Fruit fly (Drosophila melanogaster) whole organism, embryonic: Measurements from ENCODE around the gene TBC1D16.

ENCODE experiments used
- Adf1 ChIP-seq: fragments of 200-800 bp; sonication (Bioruptor generic); IDR thresholded peaks from 2 replicates; pipeline ENCODE4 v1.3.6; 2022; ENCODE audit warnings: missing biosample characterization, missing genetic modification characterization
- CG10431 ChIP-seq: fragments of 200-800 bp; sonication (Bioruptor generic); optimal IDR thresholded peaks from 3 replicates; lab custom pipeline; 2018; ENCODE audit warnings: missing biosample characterization, mild to moderate bottlenecking, missing genetic modification characterization
- CG11085 ChIP-seq: fragments of 200-800 bp; sonication (Bioruptor generic); IDR thresholded peaks from 2 replicates; pipeline ENCODE4 v1.3.6; 2022; ENCODE audit warnings: missing biosample characterization, missing genetic modification characterization
- CG11093 ChIP-seq: fragments of 200-800 bp; sonication (Bioruptor generic); IDR thresholded peaks from 3 replicates; pipeline ENCODE4 v1.3.6; 2022; ENCODE audit warnings: missing biosample characterization, missing genetic modification characterization
- CG11247 ChIP-seq: fragments of 200-800 bp; sonication (Bioruptor generic); IDR thresholded peaks from 2 replicates; pipeline ENCODE4 v1.3.6; 2022; ENCODE audit warnings: missing biosample characterization, missing genetic modification characterization
- CG11696 ChIP-seq: fragments of 200-800 bp; sonication (Bioruptor generic); IDR thresholded peaks from 2 replicates; pipeline ENCODE4 v1.3.6; 2022; ENCODE audit warnings: missing biosample characterization, missing genetic modification characterization
- CG12659 ChIP-seq: fragments of 200-800 bp; sonication (Bioruptor generic); optimal IDR thresholded peaks from 3 replicates; lab custom pipeline; 2017; ENCODE audit warnings: mild to moderate bottlenecking, missing biosample characterization, missing genetic modification reagents, missing genetic modification characterization
- CG13287 ChIP-seq: fragments of 200-800 bp; sonication (Bioruptor generic); IDR thresholded peaks from 2 replicates; pipeline ENCODE4 v1.3.6; 2022; ENCODE audit warnings: missing biosample characterization, missing genetic modification characterization; ENCODE audit not compliant: partially characterized antibody
- CG13775 ChIP-seq: fragments of 200-800 bp; sonication (Bioruptor generic); optimal IDR thresholded peaks from 3 replicates; lab custom pipeline; 2017; ENCODE audit warnings: missing biosample characterization, mild to moderate bottlenecking, missing genetic modification characterization
- CG15073 ChIP-seq: fragments of 200-800 bp; sonication (Bioruptor generic); optimal IDR thresholded peaks from 2 replicates; lab custom pipeline; 2016; ENCODE audit warnings: missing biosample characterization, missing genetic modification characterization
- CG17359 ChIP-seq: fragments of 200-800 bp; sonication (Bioruptor generic); optimal IDR thresholded peaks from 3 replicates; lab custom pipeline; 2018; ENCODE audit warnings: missing biosample characterization, mild to moderate bottlenecking, missing genetic modification characterization, moderate library complexity
- CG17912 ChIP-seq: fragments of 200-800 bp; sonication (Bioruptor generic); optimal IDR thresholded peaks from 2 replicates; lab custom pipeline; 2018; ENCODE audit warnings: missing biosample characterization, mild to moderate bottlenecking, missing genetic modification characterization
- CG18262 ChIP-seq: fragments of 200-800 bp; optimal IDR thresholded peaks from 3 replicates; lab custom pipeline; 2019; ENCODE audit warnings: missing biosample characterization, mild to moderate bottlenecking, missing genetic modification characterization, moderate library complexity
- CG2120 ChIP-seq: fragments of 200-800 bp; sonication (Bioruptor generic); optimal IDR thresholded peaks from 3 replicates; lab custom pipeline; 2016; ENCODE audit warnings: missing biosample characterization, missing genetic modification characterization
- CG2678 ChIP-seq: fragments of 200-800 bp; sonication (Bioruptor generic); optimal IDR thresholded peaks from 3 replicates; lab custom pipeline; 2019; ENCODE audit warnings: missing biosample characterization, mild to moderate bottlenecking, missing genetic modification characterization, moderate library complexity
- CG2875 ChIP-seq: fragments of 200-800 bp; sonication (Bioruptor generic); optimal IDR thresholded peaks from 2 replicates; lab custom pipeline; 2017; ENCODE audit warnings: missing biosample characterization, mild to moderate bottlenecking, missing genetic modification characterization, missing genetic modification reagents
- CG32767 ChIP-seq: fragments of 200-800 bp; sonication (Bioruptor generic); IDR thresholded peaks from 2 replicates; pipeline ENCODE4 v1.3.6; 2022; ENCODE audit warnings: missing biosample characterization, missing genetic modification characterization
- CG5180 ChIP-seq: fragments of 200-800 bp; sonication (Bioruptor generic); optimal IDR thresholded peaks from 3 replicates; lab custom pipeline; 2017; ENCODE audit warnings: missing biosample characterization, missing genetic modification characterization, mild to moderate bottlenecking, moderate library complexity, missing genetic modification reagents
- CG5245 ChIP-seq: fragments of 200-800 bp; sonication (Bioruptor generic); optimal IDR thresholded peaks from 3 replicates; lab custom pipeline; 2016; ENCODE audit warnings: missing biosample characterization, missing genetic modification characterization
- CG7745 ChIP-seq: fragments of 200-800 bp; sonication (Bioruptor generic); optimal IDR thresholded peaks from 2 replicates; lab custom pipeline; 2018; ENCODE audit warnings: missing biosample characterization, mild to moderate bottlenecking, missing genetic modification characterization, moderate library complexity
- CG7928 ChIP-seq: fragments of 200-800 bp; sonication (Bioruptor generic); optimal IDR thresholded peaks from 2 replicates; lab custom pipeline; 2017; ENCODE audit warnings: missing biosample characterization, mild to moderate bottlenecking, missing genetic modification characterization
- CHES-1-like ChIP-seq: fragments of 200-800 bp; sonication (Bioruptor generic); optimal IDR thresholded peaks from 2 replicates; lab custom pipeline; 2016; ENCODE audit warnings: missing biosample characterization, missing genetic modification characterization
- CTCF ChIP-seq: fragments of 200-800 bp; sonication (Bioruptor generic); optimal IDR thresholded peaks from 2 replicates; lab custom pipeline; 2017; ENCODE audit warnings: missing biosample characterization, mild to moderate bottlenecking, missing genetic modification characterization, moderate library complexity
- Gug ChIP-seq: fragments of 200-800 bp; sonication (Bioruptor generic); IDR thresholded peaks from 4 replicates; pipeline ENCODE4 v1.3.6; 2022; ENCODE audit warnings: missing biosample characterization, missing genetic modification characterization
- HLH4C ChIP-seq: fragments of 200-800 bp; sonication (Bioruptor generic); IDR thresholded peaks from 3 replicates; pipeline ENCODE4 v1.3.6; 2022; ENCODE audit warnings: missing biosample characterization, missing genetic modification characterization; ENCODE audit not compliant: partially characterized antibody
- HLHmδ ChIP-seq: fragments of 200-800 bp; sonication (Bioruptor generic); optimal IDR thresholded peaks from 2 replicates; lab custom pipeline; 2018; ENCODE audit warnings: missing biosample characterization, mild to moderate bottlenecking, missing genetic modification characterization, moderate library complexity
- HmgZ ChIP-seq: fragments of 200-800 bp; sonication (Bioruptor generic); optimal IDR thresholded peaks from 2 replicates; lab custom pipeline; 2018; ENCODE audit warnings: missing biosample characterization, mild to moderate bottlenecking, missing genetic modification characterization
- Hr51 ChIP-seq, 2 experiments: fragments of 200-800 bp; sonication (Bioruptor generic); optimal IDR thresholded peaks; 2 replicates in 1 of 2; 3 replicates in 1 of 2; lab custom pipeline; 2016 to 2018; ENCODE audit warnings: missing biosample characterization in 2 of 2, missing genetic modification characterization in 2 of 2, mild to moderate bottlenecking in 1 of 2, moderate library complexity in 1 of 2
- Meics ChIP-seq: fragments of 200-800 bp; sonication (Bioruptor generic); optimal IDR thresholded peaks from 2 replicates; lab custom pipeline; 2017; ENCODE audit warnings: missing biosample characterization, mild to moderate bottlenecking, missing genetic modification characterization
- Nf-YB ChIP-seq: fragments of 200-800 bp; sonication (Bioruptor generic); optimal IDR thresholded peaks from 3 replicates; lab custom pipeline; 2019; ENCODE audit warnings: missing biosample characterization, mild to moderate bottlenecking, missing genetic modification characterization, moderate library complexity
- Optix ChIP-seq: fragments of 200-800 bp; sonication (Bioruptor generic); IDR thresholded peaks from 3 replicates; pipeline ENCODE4 v1.3.6; 2022; ENCODE audit warnings: missing biosample characterization, missing genetic modification characterization
- Ptx1 ChIP-seq: fragments of 200-800 bp; sonication (Bioruptor generic); IDR thresholded peaks from 2 replicates; pipeline ENCODE4 v1.3.6; 2022; ENCODE audit warnings: missing biosample characterization, missing genetic modification characterization
- Vsx1 ChIP-seq: fragments of 200-800 bp; sonication (Bioruptor generic); optimal IDR thresholded peaks from 2 replicates; lab custom pipeline; 2017; ENCODE audit warnings: missing biosample characterization, mild to moderate bottlenecking, missing genetic modification characterization, missing genetic modification reagents
- amos ChIP-seq: fragments of 200-800 bp; sonication (Bioruptor generic); IDR thresholded peaks from 2 replicates; pipeline ENCODE4 v1.3.6; 2022; ENCODE audit warnings: missing biosample characterization, missing genetic modification characterization; ENCODE audit not compliant: partially characterized antibody
- caup ChIP-seq: fragments of 200-800 bp; sonication (Bioruptor generic); optimal IDR thresholded peaks from 3 replicates; lab custom pipeline; 2017; ENCODE audit warnings: missing biosample characterization, mild to moderate bottlenecking, missing genetic modification characterization, moderate library complexity; ENCODE audit not compliant: severe bottlenecking
- croc ChIP-seq: fragments of 200-800 bp; sonication (Bioruptor generic); conservative IDR thresholded peaks from 3 replicates; pipeline ENCODE4 v1.3.6; 2022; ENCODE audit warnings: missing biosample characterization, missing genetic modification characterization
- cwo ChIP-seq: fragments of 200-800 bp; sonication (Bioruptor generic); optimal IDR thresholded peaks from 3 replicates; lab custom pipeline; 2017; ENCODE audit warnings: missing biosample characterization, missing genetic modification characterization, mild to moderate bottlenecking, moderate library complexity, missing genetic modification reagents
- dmrt99B ChIP-seq: fragments of 200-800 bp; sonication (Bioruptor generic); optimal IDR thresholded peaks from 2 replicates; lab custom pipeline; 2018; ENCODE audit warnings: missing biosample characterization, mild to moderate bottlenecking, missing genetic modification characterization, moderate library complexity
- fd102C ChIP-seq: fragments of 200-800 bp; sonication (Bioruptor generic); optimal IDR thresholded peaks from 2 replicates; lab custom pipeline; 2018; ENCODE audit warnings: missing biosample characterization, mild to moderate bottlenecking, missing genetic modification characterization, moderate library complexity
- jumu ChIP-seq: fragments of 200-800 bp; sonication (Bioruptor generic); optimal IDR thresholded peaks from 3 replicates; lab custom pipeline; 2016; ENCODE audit warnings: missing biosample characterization, missing genetic modification characterization
- lab ChIP-seq: fragments of 200-800 bp; sonication (Bioruptor generic); optimal IDR thresholded peaks from 3 replicates; lab custom pipeline; 2017; ENCODE audit warnings: missing biosample characterization, missing genetic modification characterization, mild to moderate bottlenecking, moderate library complexity, missing genetic modification reagents
- nerfin-1 ChIP-seq: fragments of 200-800 bp; sonication (Bioruptor generic); optimal IDR thresholded peaks from 3 replicates; lab custom pipeline; 2019; ENCODE audit warnings: missing biosample characterization, mild to moderate bottlenecking, missing genetic modification characterization, moderate library complexity
- nerfin-2 ChIP-seq: fragments of 200-800 bp; sonication (Bioruptor generic); IDR thresholded peaks from 2 replicates; pipeline ENCODE4 v1.3.6; 2022; ENCODE audit warnings: missing biosample characterization, missing genetic modification characterization; ENCODE audit not compliant: partially characterized antibody
- odd ChIP-seq: fragments of 200-800 bp; sonication (Bioruptor generic); optimal IDR thresholded peaks from 2 replicates; lab custom pipeline; 2017; ENCODE audit warnings: missing biosample characterization, mild to moderate bottlenecking, missing genetic modification characterization
- ro ChIP-seq: fragments of 200-800 bp; sonication (Bioruptor generic); IDR thresholded peaks from 2 replicates; pipeline ENCODE4 v1.3.6; 2022; ENCODE audit warnings: missing biosample characterization, missing genetic modification characterization
- row ChIP-seq: fragments of 200-800 bp; sonication (Bioruptor generic); IDR thresholded peaks from 3 replicates; pipeline ENCODE4 v1.3.6; 2022; ENCODE audit warnings: missing biosample characterization, missing genetic modification characterization
- sc ChIP-seq, 3 experiments: fragments of >200 bp in 2 of 3; fragments of 200-800 bp in 1 of 3; sonication (Bioruptor generic) in 1 of 3; optimal IDR thresholded peaks; 2 replicates in 2 of 3; 3 replicates in 1 of 3; lab custom pipeline; 2017; ENCODE audit warnings: mild to moderate bottlenecking in 1 of 3, missing biosample characterization in 1 of 3, missing genetic modification characterization in 1 of 3, missing genetic modification reagents in 1 of 3
- sens-2 ChIP-seq: fragments of 200-800 bp; sonication (Bioruptor generic); IDR thresholded peaks from 2 replicates; pipeline ENCODE4 v1.3.6; 2022; ENCODE audit warnings: missing biosample characterization, missing genetic modification characterization
- slbo ChIP-seq: fragments of 200-800 bp; sonication (Bioruptor generic); IDR thresholded peaks from 2 replicates; pipeline ENCODE4 v1.3.6; 2022; ENCODE audit warnings: missing biosample characterization, missing genetic modification characterization
- sr ChIP-seq: fragments of 200-800 bp; sonication (Bioruptor generic); IDR thresholded peaks from 3 replicates; pipeline ENCODE4 v1.3.6; 2022; ENCODE audit warnings: missing biosample characterization, missing genetic modification characterization

The TBC1D16 gene

DNA sequence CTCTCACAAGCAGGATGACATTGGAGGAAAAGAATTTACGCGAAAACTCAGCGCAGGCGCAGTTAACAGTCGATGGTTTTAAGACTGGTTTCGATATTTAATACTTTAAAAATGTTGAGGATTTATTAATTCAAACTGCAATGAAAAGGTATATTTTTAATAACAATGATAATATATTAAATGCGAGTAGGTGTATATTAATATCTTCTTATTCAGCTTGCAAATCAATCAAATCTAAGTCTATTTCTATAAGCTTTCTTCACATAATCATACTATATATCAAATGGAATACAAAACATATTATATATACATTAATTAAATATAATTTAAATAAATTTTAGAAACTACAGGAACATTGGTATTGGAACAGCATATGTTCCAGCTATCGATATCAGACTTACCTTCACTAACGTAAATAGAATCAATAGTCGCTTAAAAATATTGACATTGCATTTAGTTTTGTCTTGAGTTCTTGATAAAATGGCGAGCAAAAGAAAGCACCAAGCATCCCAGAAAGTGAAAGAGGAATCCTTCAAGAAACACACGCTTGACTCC, at the start of gene TBC1D16, which contains the start of gene holn1 (continued):
- TF ChIP-seq lab (GFP tag; lab: Kevin White, UChicago) (no peak), CG32767 (GFP tag; lab: Robert Waterston, UW) (no peak), ro (GFP tag; lab: Robert Waterston, UW) (no peak), CG17359 (no peak), nerfin-2 (GFP tag; lab: Robert Waterston, UW) (no peak), sc (optimal IDR thresholded peaks at IDR 0.05; lab: Kevin White, UChicago) (no peak), sc (GFP tag; optimal IDR thresholded peaks at IDR 0.05; lab: Kevin White, UChicago) (no peak), CG5180 (GFP tag; lab: Kevin White, UChicago) (no peak), CG2678 (tag; lab: Kevin White, UChicago) (no peak), sr (GFP tag; lab: Robert Waterston, UW) (no peak), CG11093 (no peak), CG17912 (GFP tag; lab: Kevin White, UChicago) (no peak), Gug (GFP tag; lab: Robert Waterston, UW) (no peak), CG11085 (GFP tag; lab: Robert Waterston, UW) (no peak), row (GFP tag; lab: Robert Waterston, UW) (peak; percentile 55; the same call in 1 of the 3 replicates), CTCF (no peak), CG10431 (GFP tag; lab: Kevin White, UChicago) (no peak), Vsx1 (no peak), odd (GFP tag; lab: Kevin White, UChicago) (no peak), jumu (GFP tag; lab: Kevin White, UChicago) (no peak), Meics (GFP tag; lab: Kevin White, UChicago) (no peak), dmrt99B (tag; lab: Kevin White, UChicago) (no peak), CG2875 (GFP tag; lab: Kevin White, UChicago) (no peak), Adf1 (GFP tag; lab: Robert Waterston, UW) (no peak), CG11696 (GFP tag; lab: Robert Waterston, UW) (no peak), slbo (no peak), CG18262 (tag; lab: Kevin White, UChicago) (peak; percentile 29), Optix (no peak), CG5245 (GFP tag; lab: Kevin White, UChicago) (no peak), CG2120 (GFP tag; lab: Kevin White, UChicago) (no peak), CG7928 (no peak), HmgZ (no peak), CG13287 (GFP tag; lab: Robert Waterston, UW) (peak; percentile 78), sens-2 (GFP tag; lab: Robert Waterston, UW) (no peak), nerfin-1 (peak; percentile 3), cwo (GFP tag; lab: Kevin White, UChicago) (no peak), CG7745 (tag; lab: Kevin White, UChicago) (no peak), CG15073 (GFP tag; lab: Kevin White, UChicago) (no peak), fd102C (GFP tag; lab: Kevin White, UChicago) (no peak), amos (GFP tag; lab: Robert Waterston, UW) (peak; percentile 55; the same call in 1 of the 2 replicates), CG12659 (peak; percentile 37), Ptx1 (GFP tag; lab: Robert Waterston, UW) (no peak), HLHmδ (GFP tag; lab: Kevin White, UChicago) (no peak), CHES-1-like (GFP tag; lab: Kevin White, UChicago) (no peak), caup (GFP tag; lab: Kevin White, UChicago) (no peak), Nf-YB (no peak), CG11247 (GFP tag; lab: Robert Waterston, UW) (no peak), HLH4C (GFP tag; lab: Robert Waterston, UW) (peak; percentile 52; the same call in 2 of the 3 replicates), Hr51 (GFP tag; optimal IDR thresholded peaks at IDR 0.05; lab: Kevin White, UChicago) (no peak), croc (no peak), CG13775 (GFP tag; lab: Kevin White, UChicago) (no peak)
